Fruit fly (Drosophila melanogaster) whole organism, pupa: ENCODE measurements around the gene ca.

Experiments
- CG14655 ChIP-seq: fragments of 200-800 bp; sonication (Bioruptor generic); optimal IDR thresholded peaks from 3 replicates; lab custom pipeline; 2017; ENCODE audit warnings: mild to moderate bottlenecking, missing biosample characterization, missing genetic modification reagents, missing genetic modification characterization
- CG15710 ChIP-seq: fragments of 200-800 bp; sonication (Bioruptor generic); optimal IDR thresholded peaks from 2 replicates; lab custom pipeline; 2018; ENCODE audit warnings: missing biosample characterization, mild to moderate bottlenecking, missing genetic modification characterization, moderate library complexity
- CG17806 ChIP-seq: fragments of 200-800 bp; sonication (Bioruptor generic); optimal IDR thresholded peaks from 2 replicates; lab custom pipeline; 2018; ENCODE audit warnings: missing biosample characterization, mild to moderate bottlenecking, missing genetic modification characterization, moderate library complexity
- CG32121 ChIP-seq: fragments of 200-800 bp; sonication (Bioruptor generic); IDR thresholded peaks from 2 replicates; pipeline ENCODE4 v1.3.6; 2022; ENCODE audit warnings: missing biosample characterization, missing genetic modification characterization
- CG34367 ChIP-seq: fragments of 200-800 bp; sonication (Bioruptor generic); optimal IDR thresholded peaks from 2 replicates; lab custom pipeline; 2018; ENCODE audit warnings: missing biosample characterization, mild to moderate bottlenecking, missing genetic modification characterization
- CG8159 ChIP-seq: fragments of 200-800 bp; sonication (Bioruptor generic); optimal IDR thresholded peaks from 3 replicates; lab custom pipeline; 2018; ENCODE audit warnings: missing biosample characterization, mild to moderate bottlenecking, missing genetic modification characterization, moderate library complexity
- CG8301 ChIP-seq: fragments of 200-800 bp; sonication (Bioruptor generic); optimal IDR thresholded peaks from 2 replicates; lab custom pipeline; 2018; ENCODE audit warnings: missing biosample characterization, mild to moderate bottlenecking, missing genetic modification characterization
- CG9948 ChIP-seq: fragments of 200-800 bp; sonication (Bioruptor generic); optimal IDR thresholded peaks from 2 replicates; lab custom pipeline; 2018; ENCODE audit warnings: missing biosample characterization, mild to moderate bottlenecking, missing genetic modification characterization, moderate library complexity
- EcR ChIP-seq: fragments of 200-800 bp; sonication (Bioruptor generic); optimal IDR thresholded peaks from 3 replicates; lab custom pipeline; 2019; ENCODE audit warnings: missing biosample characterization, missing genetic modification characterization, mild to moderate bottlenecking, moderate library complexity, missing genetic modification reagents
- Ets98B ChIP-seq: fragments of 200-800 bp; sonication (Bioruptor generic); IDR thresholded peaks from 2 replicates; pipeline ENCODE4 v1.3.6; 2022; ENCODE audit warnings: missing biosample characterization, missing genetic modification characterization
- Pif1A ChIP-seq: fragments of 200-800 bp; sonication (Bioruptor generic); optimal IDR thresholded peaks from 3 replicates; lab custom pipeline; 2016; ENCODE audit warnings: missing biosample characterization, missing genetic modification characterization
- rn ChIP-seq: fragments of 200-800 bp; sonication (Bioruptor generic); IDR thresholded peaks from 2 replicates; pipeline ENCODE4 v1.3.6; 2022; ENCODE audit warnings: missing biosample characterization, missing genetic modification characterization

DNA sequence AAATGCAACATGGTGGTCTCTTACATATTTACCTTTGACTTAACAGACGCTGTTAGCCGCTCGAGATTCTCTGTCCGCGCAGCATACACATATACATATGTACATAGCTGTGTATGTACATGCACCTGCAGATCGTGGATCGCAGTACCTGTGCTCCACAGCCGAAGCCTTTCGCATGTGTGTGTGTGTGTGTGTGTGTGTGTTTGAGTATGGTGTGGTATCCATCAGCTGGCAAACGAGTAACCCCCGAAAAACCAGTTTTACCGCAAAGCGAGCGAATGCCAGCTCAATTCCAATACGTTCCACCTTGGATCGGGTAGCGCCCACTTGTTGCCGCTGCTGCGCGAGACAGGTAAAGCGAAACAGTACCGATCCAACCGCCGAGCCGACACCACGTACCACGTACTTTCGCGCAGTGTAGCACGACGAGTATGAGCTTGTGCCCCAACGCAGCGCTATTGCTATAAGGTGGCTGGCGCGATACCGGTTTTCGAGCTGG is 34.7 kb downstream of the ca start, which contains the start of gene Cad99C:
- TF ChIP-seq CG9948 (no peak), EcR (GFP tag; lab: Kevin White, UChicago) (peak; percentile 61), rn (GFP tag; lab: Robert Waterston, UW) (no peak), CG17806 (no peak), Pif1A (GFP tag; lab: Kevin White, UChicago) (no peak), CG15710 (tag; lab: Kevin White, UChicago) (no peak), CG14655 (GFP tag; lab: Kevin White, UChicago) (no peak), CG8159 (no peak), CG8301 (tag; lab: Kevin White, UChicago) (no peak), CG32121 (0 out of 2 replicates have a peak, but pooled peaks have one; percentile 46), Ets98B (GFP tag; lab: Robert Waterston, UW) (peak; percentile 52), CG34367 (tag; lab: Kevin White, UChicago) (no peak)
